Worm (Caenorhabditis elegans): ENCODE measurements around the gene C33B4.2.
A peak's percentile ranks its signal among the peaks of the same experiment; 100 is the strongest.

C33B4.2 gene

ce11 chrII:11376598-11377108 is 4.7 kb upstream of the C33B4.2 start (continued):
- no peak for TF ChIP-seq unc-39 (tag; optimal IDR thresholded peaks at IDR 0.05)
- TF ChIP-seq dmd-4 (tag; optimal IDR thresholded peaks at IDR 0.05) = no peak
- TF ChIP-seq ceh-82 (tag; optimal IDR thresholded peaks at IDR 0.05) = no peak
- TF ChIP-seq ama-1 (optimal IDR thresholded peaks at IDR 0.05) = peak; percentile 83
- TF ChIP-seq blmp-1 (tag; optimal IDR thresholded peaks at IDR 0.05; ENCODE audit: insufficient read depth) = no peak
- no peak for TF ChIP-seq elt-3 (tag; optimal IDR thresholded peaks at IDR 0.05)
- TF ChIP-seq nhr-129 (tag; optimal IDR thresholded peaks at IDR 0.05) = peak; percentile 21
- TF ChIP-seq mdl-1 (tag; optimal IDR thresholded peaks at IDR 0.05) = no peak
- peak; percentile 38 for TF ChIP-seq gmeb-1 (tag; optimal IDR thresholded peaks at IDR 0.05)
- peak; percentile 19 to 56 for TF ChIP-seq lsy-2 (tag; optimal IDR thresholded peaks at IDR 0.05)
- no peak for TF ChIP-seq unc-55 (GFP tag; optimal IDR thresholded peaks at IDR 0.05)

DNA sequence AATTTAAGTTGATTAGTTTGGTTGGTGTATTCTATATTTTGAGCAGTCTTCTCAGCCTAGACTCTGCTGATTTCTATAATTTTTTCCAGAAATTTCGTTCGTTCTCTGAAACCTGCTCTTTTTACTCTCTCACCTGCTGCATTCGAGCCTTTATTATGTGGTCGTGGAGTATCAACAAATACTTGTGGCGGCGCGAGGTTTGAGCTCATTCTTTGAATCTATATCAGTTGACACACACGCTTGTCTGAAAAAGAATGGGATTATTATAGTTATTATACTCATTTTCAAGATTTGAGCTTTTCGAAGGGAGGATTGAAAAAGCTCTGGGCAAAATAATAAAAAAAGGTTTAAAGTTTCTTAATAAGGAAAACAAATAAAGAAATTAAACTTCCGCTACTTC is 4.1 kb upstream of the C33B4.2 start:
- TF ChIP-seq elt-1 (tag; optimal IDR thresholded peaks at IDR 0.05) (no peak), lin-11 (tag; optimal IDR thresholded peaks at IDR 0.05) (peak; percentile 9), F13H6.1 (tag; optimal IDR thresholded peaks at IDR 0.05) (no peak)

DNA sequence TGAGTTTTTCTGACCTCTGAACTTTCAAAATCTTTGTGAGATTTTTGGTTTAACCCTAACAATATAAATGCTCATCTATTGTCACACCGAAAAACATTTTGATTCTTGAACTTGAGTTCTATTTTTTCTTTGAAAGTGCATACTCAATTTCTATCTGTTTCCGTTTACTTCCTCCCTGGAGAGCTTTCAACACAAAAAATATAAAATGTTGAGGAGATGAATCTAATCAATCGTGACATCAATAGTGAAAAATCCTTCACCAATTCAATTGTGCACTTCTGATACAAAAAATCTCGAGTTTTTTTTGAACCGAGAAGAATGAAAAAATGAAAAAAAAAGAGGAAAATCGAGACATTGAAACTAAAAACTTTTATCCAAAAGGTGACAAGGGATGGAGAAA is 10.2 kb downstream of the C33B4.2 start:
- TF ChIP-seq F13H6.1 (tag; optimal IDR thresholded peaks at IDR 0.05) = no peak
- TF ChIP-seq Y55F3AM.14 (GFP tag; optimal IDR thresholded peaks at IDR 0.05) = no peak
- TF ChIP-seq ceh-82 (tag; optimal IDR thresholded peaks at IDR 0.05) = no peak
- no peak for TF ChIP-seq nhr-21 (tag; optimal IDR thresholded peaks at IDR 0.05)
- TF ChIP-seq nhr-6 (tag; optimal IDR thresholded peaks at IDR 0.05) = no peak

- TF ChIP-seq ceh-82 (tag; optimal IDR thresholded peaks at IDR 0.05) (no peak), elt-1 (tag; optimal IDR thresholded peaks at IDR 0.05) (no peak), nhr-77 (tag; optimal IDR thresholded peaks at IDR 0.05) (no peak), mab-5 (tag; optimal IDR thresholded peaks at IDR 0.05) (no peak), mdl-1 (tag; optimal IDR thresholded peaks at IDR 0.05) (no peak), skn-1 (tag; optimal IDR thresholded peaks at IDR 0.05) (no peak), nhr-6 (tag; optimal IDR thresholded peaks at IDR 0.05) (no peak), egl-27 (tag; optimal IDR thresholded peaks at IDR 0.05) (no peak), lin-13 (GFP tag; optimal IDR thresholded peaks at IDR 0.05) (no peak), lsy-2 (tag; optimal IDR thresholded peaks at IDR 0.05) (no peak), nhr-12 (tag; optimal IDR thresholded peaks at IDR 0.05) (no peak), elt-3 (tag; optimal IDR thresholded peaks at IDR 0.05) (no peak), ztf-4 (tag; optimal IDR thresholded peaks at IDR 0.05) (no peak), nhr-10 (tag; optimal IDR thresholded peaks at IDR 0.05) (no peak), nhr-21 (tag; optimal IDR thresholded peaks at IDR 0.05) (no peak), sma-9 (GFP tag; optimal IDR thresholded peaks at IDR 0.05) (no peak), sma-9 (tag; optimal IDR thresholded peaks at IDR 0.05) (no peak), alr-1 (tag; optimal IDR thresholded peaks at IDR 0.05) (no peak), lin-39 (tag; optimal IDR thresholded peaks at IDR 0.05) (no peak), crh-2 (tag; optimal IDR thresholded peaks at IDR 0.05) (no peak)
Observed at ce11 chrII:11353471-11353870, 18.5 kb downstream of the C33B4.2 start.

DNA sequence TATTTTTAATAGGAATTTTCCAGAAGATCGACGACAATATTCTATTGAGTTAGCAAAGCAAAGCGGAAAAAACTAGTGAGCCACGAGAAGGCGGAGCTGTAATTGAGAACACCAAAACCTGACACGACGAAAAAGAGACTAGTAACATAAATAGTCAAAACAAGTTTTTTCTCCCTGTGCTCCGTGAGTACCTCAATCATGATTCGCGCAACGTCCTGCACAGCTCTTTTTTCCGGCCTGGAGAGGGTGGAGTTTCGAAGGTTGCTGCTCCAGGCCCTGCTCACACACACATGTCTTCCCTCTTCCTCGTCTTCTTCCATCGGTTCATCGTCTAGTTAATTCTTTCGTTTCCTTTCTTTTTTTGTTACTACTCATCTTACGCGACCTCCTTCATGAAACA is 20.3 kb downstream of the C33B4.2 start, which contains the start of gene clh-2:
TSS of gene clh-2 (plus strand) at position 301 of the 400 bp plus-strand sequence.
- TF ChIP-seq gmeb-1 (tag; optimal IDR thresholded peaks at IDR 0.05) (no peak), ztf-1 (GFP tag; conservative IDR thresholded peaks at IDR 0.05) (no peak), mab-5 (tag; optimal IDR thresholded peaks at IDR 0.05) (no peak), lin-39 (tag; optimal IDR thresholded peaks at IDR 0.05) (no peak), sma-3 (GFP tag; optimal IDR thresholded peaks at IDR 0.05) (no peak), ceh-82 (tag; optimal IDR thresholded peaks at IDR 0.05) (no peak), F13H6.1 (tag; optimal IDR thresholded peaks at IDR 0.05) (no peak), nhr-23 (tag; optimal IDR thresholded peaks at IDR 0.05) (no peak), peb-1 (tag; optimal IDR thresholded peaks at IDR 0.05) (no peak), ztf-11 (tag; optimal IDR thresholded peaks at IDR 0.05) (no peak), ama-1 (optimal IDR thresholded peaks at IDR 0.05) (no peak), Y55F3AM.14 (GFP tag; optimal IDR thresholded peaks at IDR 0.05) (no peak), ztf-4 (tag; optimal IDR thresholded peaks at IDR 0.05) (no peak), skn-1 (tag; optimal IDR thresholded peaks at IDR 0.05) (no peak), nhr-129 (tag; optimal IDR thresholded peaks at IDR 0.05) (no peak), zag-1 (tag; optimal IDR thresholded peaks at IDR 0.05) (no peak), unc-55 (GFP tag; optimal IDR thresholded peaks at IDR 0.05) (no peak), crh-2 (tag; optimal IDR thresholded peaks at IDR 0.05) (no peak), ceh-16 (tag; optimal IDR thresholded peaks at IDR 0.05) (no peak), elt-3 (tag; optimal IDR thresholded peaks at IDR 0.05) (no peak)

Data from whole organism, L2 larva.